Worm (Caenorhabditis elegans) whole organism, early embryonic: ENCODE data around the gene C04C3.7.
"Not testable (repeated sequence)": the region's sequence is repeated elsewhere in the genome, so short reads cannot be mapped to it uniquely, and the experiment has no call there.

ENCODE experiments used
- B0310.2 ChIP-seq: sonication (generic microtip); optimal IDR thresholded peaks from 2 replicates; lab custom pipeline; 2016; ENCODE audit warnings: mild to moderate bottlenecking, missing genetic modification characterization, missing compliant biosample characterization
- F13C5.2 ChIP-seq: sonication (generic microtip); optimal IDR thresholded peaks from 2 replicates; lab custom pipeline; 2017; ENCODE audit warnings: mild to moderate bottlenecking, missing genetic modification characterization, inconsistent platforms, missing compliant biosample characterization
- ama-1 ChIP-seq: fragments of 150-350 bp; optimal IDR thresholded peaks from 2 replicates; lab custom pipeline; 2014
- ceh-13 ChIP-seq: fragments of 200-800 bp; sonication (Bioruptor generic); optimal IDR thresholded peaks from 2 replicates; lab custom pipeline; 2018; ENCODE audit warnings: mild to moderate bottlenecking, missing genetic modification characterization, missing compliant biosample characterization
- hmbx-1 ChIP-seq: sonication (generic microtip); optimal IDR thresholded peaks from 2 replicates; lab custom pipeline; 2016; ENCODE audit warnings: mild to moderate bottlenecking, missing genetic modification characterization, missing compliant biosample characterization
- hmg-4 ChIP-seq: fragments of 200-800 bp; sonication (Bioruptor generic); optimal IDR thresholded peaks from 2 replicates; lab custom pipeline; 2018; ENCODE audit warnings: mild to moderate bottlenecking, missing genetic modification characterization, missing compliant biosample characterization
- hnd-1 ChIP-seq: sonication (generic microtip); optimal IDR thresholded peaks from 2 replicates; lab custom pipeline; 2016; ENCODE audit warnings: missing genetic modification characterization, missing compliant biosample characterization
- scrt-1 ChIP-seq: fragments of 200-800 bp; sonication (Bioruptor generic); IDR thresholded peaks from 2 replicates; pipeline ENCODE4 v1.3.6; 2022; ENCODE audit warnings: missing genetic modification characterization, missing compliant biosample characterization
- sea-1 ChIP-seq: fragments of 200-800 bp; sonication (Bioruptor generic); conservative IDR thresholded peaks from 2 replicates; pipeline ENCODE4 v1.3.6; 2022; ENCODE audit warnings: missing genetic modification characterization, missing compliant biosample characterization
- tbx-37 ChIP-seq: fragments of 200-800 bp; sonication (Bioruptor generic); conservative IDR thresholded peaks from 2 replicates; pipeline ENCODE4 v1.3.6; 2022; ENCODE audit warnings: missing genetic modification reagents, missing genetic modification characterization, missing compliant biosample characterization

DNA sequence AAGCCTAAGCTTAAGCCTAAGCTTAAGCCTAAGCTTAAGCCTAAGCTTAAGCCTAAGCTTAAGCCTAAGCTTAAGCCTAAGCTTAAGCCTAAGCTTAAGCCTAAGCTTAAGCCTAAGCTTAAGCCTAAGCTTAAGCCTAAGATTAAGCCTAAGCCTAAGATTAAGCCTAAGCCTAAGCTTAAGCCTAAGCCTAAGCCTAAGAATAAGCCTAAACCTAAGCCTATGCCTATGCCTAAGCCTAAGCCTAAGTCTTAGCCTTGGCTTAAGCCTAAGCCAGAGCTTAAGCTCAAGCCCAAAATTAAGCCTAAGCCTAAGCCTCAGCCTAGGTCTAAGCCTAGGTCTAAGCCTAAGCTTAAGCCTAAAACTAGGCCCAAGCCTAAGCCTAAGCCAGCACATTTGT lies 22.1 kb upstream of the C04C3.7 start:
- TF ChIP-seq ama-1 (lab: Kevin White, UChicago); F13C5.2; ceh-13; hmbx-1 (tag; lab: Kevin White, UChicago); hnd-1 (tag; lab: Kevin White, UChicago); scrt-1; sea-1 (GFP tag; lab: Robert Waterston, UW); hmg-4 (GFP tag; lab: Kevin White, UChicago); B0310.2 (tag; lab: Kevin White, UChicago); tbx-37 (GFP tag; lab: Robert Waterston, UW): not testable (repeated sequence)
